Worm (Caenorhabditis elegans) whole organism, L4/young adult: ENCODE results near the gene tars-1.

Experiments used
- W03F9.2 ChIP-seq: fragments of 150-350 bp; optimal IDR thresholded peaks from 2 replicates; lab custom pipeline; 2014; ENCODE audit warnings: missing biosample characterization, missing genetic modification characterization
- dao-5 ChIP-seq: sonication (generic microtip); optimal IDR thresholded peaks from 2 replicates; lab custom pipeline; 2016; ENCODE audit warnings: missing genotype, missing genetic modification characterization, moderate library complexity, missing compliant biosample characterization
- him-1 ChIP-seq: sonication (generic microtip); optimal IDR thresholded peaks from 2 replicates; lab custom pipeline; 2016; ENCODE audit warnings: missing genotype, missing genetic modification reagents, missing genetic modification characterization, missing compliant biosample characterization

- TF ChIP-seq dao-5 (tag; lab: Kevin White, UChicago) (no peak), him-1 (tag; lab: Kevin White, UChicago) (no peak), W03F9.2 (no peak)
Observed at ce11 chrII:11728545-11729105, 33.2 kb upstream of the tars-1 start, which contains the start of gene alh-8.
